Worm (Caenorhabditis elegans): ENCODE results near the gene B0554.4.

- no peak for TF ChIP-seq nhr-10 (tag; optimal IDR thresholded peaks at IDR 0.05)
- no peak for TF ChIP-seq dmd-4 (tag; optimal IDR thresholded peaks at IDR 0.05)
- no peak for TF ChIP-seq ztf-4 (tag; optimal IDR thresholded peaks at IDR 0.05)
- no peak for TF ChIP-seq peb-1 (tag; optimal IDR thresholded peaks at IDR 0.05)
- no peak for TF ChIP-seq skn-1 (tag; optimal IDR thresholded peaks at IDR 0.05)
- TF ChIP-seq unc-62 (GFP tag; optimal IDR thresholded peaks at IDR 0.05): no peak
- no peak for TF ChIP-seq ceh-82 (tag; optimal IDR thresholded peaks at IDR 0.05)
- no peak for TF ChIP-seq ama-1 (optimal IDR thresholded peaks at IDR 0.05)
- no peak for TF ChIP-seq ZK546.5 (tag; optimal IDR thresholded peaks at IDR 0.05)
- no peak for TF ChIP-seq nhr-11 (tag; optimal IDR thresholded peaks at IDR 0.05)
Observed at ce11 chrV:415072-415471, 13.9 kb upstream of the B0554.4 start.

Data from whole organism, L2 larva.